Worm (Caenorhabditis elegans): ENCODE measurements around the gene T24F1.4.

DNA sequence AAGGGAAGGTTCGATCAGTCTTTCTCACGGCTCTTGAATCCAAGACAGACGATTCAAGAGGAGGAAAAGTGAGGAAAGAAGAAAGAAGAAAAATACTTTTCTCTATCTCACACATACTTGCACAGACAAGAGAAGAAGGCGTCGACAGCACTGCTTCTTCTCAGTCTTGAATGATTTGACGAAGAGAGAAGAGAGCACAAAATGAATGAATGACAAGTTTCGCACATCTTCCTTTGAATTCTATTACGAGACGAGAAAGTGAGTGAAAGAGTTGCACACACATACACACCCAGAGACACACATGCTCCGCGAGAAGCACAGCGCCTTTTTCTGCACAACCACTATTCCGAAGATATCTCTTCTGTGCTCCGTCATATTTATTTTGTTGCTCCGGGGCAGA lies 21.6 kb upstream of the T24F1.4 start:
- TF ChIP-seq nhr-12 (tag; optimal IDR thresholded peaks at IDR 0.05) (no peak), ama-1 (optimal IDR thresholded peaks at IDR 0.05) (no peak), aly-2 (tag; optimal IDR thresholded peaks at IDR 0.05) (no peak), elt-3 (tag; optimal IDR thresholded peaks at IDR 0.05) (no peak), zag-1 (tag; optimal IDR thresholded peaks at IDR 0.05) (no peak)
